Worm (Caenorhabditis elegans) whole organism, midembryonic: Measurements from ENCODE around the gene F34D6.1.

Experiments used
- T22C8.4 ChIP-seq: fragments of 200-800 bp; sonication (Bioruptor generic); IDR thresholded peaks from 2 replicates; pipeline ENCODE4 v1.3.6; 2022; ENCODE audit warnings: missing genetic modification characterization, missing compliant biosample characterization
- cog-1 ChIP-seq: sonication (generic microtip); optimal IDR thresholded peaks from 2 replicates; lab custom pipeline; 2016; ENCODE audit warnings: missing genetic modification characterization, missing compliant biosample characterization
- klf-2 ChIP-seq: fragments of 200-800 bp; sonication (Bioruptor generic); conservative IDR thresholded peaks from 2 replicates; pipeline ENCODE4 v1.3.6; 2022; ENCODE audit warnings: missing genetic modification reagents, missing genetic modification characterization, missing compliant biosample characterization
- ref-1 ChIP-seq: fragments of 200-800 bp; sonication (Bioruptor generic); conservative IDR thresholded peaks from 2 replicates; pipeline ENCODE4 v1.3.6; 2022; ENCODE audit warnings: missing genetic modification reagents, missing genetic modification characterization, missing compliant biosample characterization
- tab-1 ChIP-seq: fragments of 200-800 bp; sonication (Bioruptor generic); IDR thresholded peaks from 2 replicates; pipeline ENCODE4 v1.3.6; 2022; ENCODE audit warnings: missing genetic modification characterization, missing compliant biosample characterization
- ztf-23 ChIP-seq: fragments of 200-800 bp; sonication (Bioruptor generic); IDR thresholded peaks from 2 replicates; pipeline ENCODE4 v1.3.6; 2022; ENCODE audit warnings: missing genetic modification reagents, missing genetic modification characterization, missing compliant biosample characterization
- ztf-29 ChIP-seq: fragments of 200-800 bp; sonication (Bioruptor generic); IDR thresholded peaks from 2 replicates; pipeline ENCODE4 v1.3.6; 2022; ENCODE audit warnings: missing genetic modification reagents, missing genetic modification characterization, missing compliant biosample characterization

DNA sequence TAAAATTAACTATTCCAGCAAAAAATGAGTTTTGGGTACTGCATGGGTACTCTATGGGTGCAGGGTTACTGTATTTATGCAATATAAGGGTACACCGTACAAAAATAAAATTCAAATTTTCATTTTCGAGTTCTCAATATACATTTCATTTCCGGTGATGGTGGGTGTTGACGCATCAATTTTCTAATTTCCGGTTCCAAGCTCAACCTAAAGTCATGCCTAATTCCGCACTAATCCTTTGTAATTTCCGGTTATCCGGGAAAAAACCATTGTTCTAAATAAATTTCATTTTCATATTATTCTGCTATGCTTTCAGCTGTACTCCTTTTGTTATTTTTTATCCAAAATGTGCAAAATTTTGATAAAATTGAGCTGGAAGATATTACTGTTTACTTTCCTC is 21.7 kb downstream of the F34D6.1 start, which contains the start of gene gcy-21:
- no peak for TF ChIP-seq klf-2
- no peak for TF ChIP-seq T22C8.4 (GFP tag; lab: Robert Waterston, UW)
- no peak for TF ChIP-seq ztf-29 (GFP tag; lab: Robert Waterston, UW)
- TF ChIP-seq ztf-23: no peak
- TF ChIP-seq ref-1 (GFP tag; lab: Robert Waterston, UW): no peak
- no peak for TF ChIP-seq tab-1
- TF ChIP-seq cog-1 (tag; lab: Kevin White, UChicago): no peak
